Worm (Caenorhabditis elegans): ENCODE data around the gene tag-18.
A peak's percentile ranks its signal among the peaks of the same experiment; 100 is the strongest.

tag-18 gene

DNA sequence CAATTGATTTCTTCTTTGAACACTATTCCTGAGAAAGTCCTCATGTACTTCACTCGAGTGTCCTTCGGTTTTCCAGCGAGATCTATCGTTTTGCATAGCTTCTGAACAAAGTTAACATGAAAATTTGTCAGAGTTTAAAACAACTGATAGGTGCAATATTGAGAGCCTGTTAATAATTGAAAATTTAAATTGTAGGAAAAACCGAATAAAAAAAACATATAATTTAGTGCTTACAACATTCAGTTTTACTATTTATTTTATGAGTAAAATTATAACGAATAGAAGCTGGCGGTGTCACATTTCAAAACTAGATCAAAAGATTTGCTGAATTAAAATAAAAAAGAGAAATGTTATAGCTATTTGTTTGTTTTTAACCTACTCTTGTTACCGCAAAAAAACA, 40.7 kb downstream of the tag-18 start, which contains the start of gene C02F12.8:
Gene C02F12.8 (minus strand): TSS at position 101 of the 400 bp plus-strand sequence.
- TF ChIP-seq nhr-25 (tag; optimal IDR thresholded peaks at IDR 0.05) (no peak), ZK546.5 (tag; optimal IDR thresholded peaks at IDR 0.05) (no peak), nhr-10 (tag; optimal IDR thresholded peaks at IDR 0.05) (no peak), nhr-77 (tag; optimal IDR thresholded peaks at IDR 0.05) (no peak), ceh-16 (tag; optimal IDR thresholded peaks at IDR 0.05) (no peak), blmp-1 (tag; optimal IDR thresholded peaks at IDR 0.05; ENCODE audit: insufficient read depth) (no peak), mbf-1 (tag; optimal IDR thresholded peaks at IDR 0.05) (no peak), sma-3 (GFP tag; optimal IDR thresholded peaks at IDR 0.05) (no peak), dmd-4 (tag; optimal IDR thresholded peaks at IDR 0.05) (no peak), alr-1 (tag; optimal IDR thresholded peaks at IDR 0.05) (no peak), Y55F3AM.14 (GFP tag; optimal IDR thresholded peaks at IDR 0.05) (no peak)

DNA sequence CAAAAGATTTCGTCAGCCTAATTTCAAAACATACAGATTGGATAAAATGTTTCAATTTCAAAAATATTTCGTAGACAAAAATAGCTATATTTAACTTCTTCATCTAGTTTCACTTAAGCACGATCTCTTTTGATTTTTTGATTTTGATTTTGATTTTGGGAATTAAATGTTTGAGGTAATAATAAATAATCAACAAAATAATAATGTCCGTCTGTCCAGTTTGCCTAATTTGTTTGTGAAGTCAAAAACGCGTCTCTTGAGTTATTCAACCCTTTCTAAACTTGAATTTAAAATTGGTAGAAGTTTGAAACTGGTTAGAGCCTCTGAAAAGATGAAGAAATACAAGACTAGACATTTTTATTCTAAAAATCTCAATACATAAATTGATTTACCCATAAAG, 44.0 kb downstream of the tag-18 start:
- no peak for TF ChIP-seq lin-11 (tag; optimal IDR thresholded peaks at IDR 0.05)
- no peak for TF ChIP-seq ama-1 (optimal IDR thresholded peaks at IDR 0.05)
- no peak for TF ChIP-seq F13H6.1 (tag; optimal IDR thresholded peaks at IDR 0.05)
- TF ChIP-seq sem-4 (tag; optimal IDR thresholded peaks at IDR 0.05): no peak
- no peak for TF ChIP-seq nhr-21 (tag; optimal IDR thresholded peaks at IDR 0.05)
- no peak for TF ChIP-seq sma-9 (GFP tag; optimal IDR thresholded peaks at IDR 0.05)
- TF ChIP-seq sma-9 (tag; optimal IDR thresholded peaks at IDR 0.05): no peak
- no peak for TF ChIP-seq nhr-237 (tag; optimal IDR thresholded peaks at IDR 0.05)
- TF ChIP-seq nhr-77 (tag; optimal IDR thresholded peaks at IDR 0.05): no peak
- TF ChIP-seq zag-1 (tag; optimal IDR thresholded peaks at IDR 0.05): no peak
- TF ChIP-seq aly-2 (tag; optimal IDR thresholded peaks at IDR 0.05): no peak
- TF ChIP-seq R02D3.7 (tag; optimal IDR thresholded peaks at IDR 0.05): no peak
- no peak for TF ChIP-seq lin-13 (GFP tag; optimal IDR thresholded peaks at IDR 0.05)
- TF ChIP-seq dmd-4 (tag; optimal IDR thresholded peaks at IDR 0.05): no peak
- no peak for TF ChIP-seq mdl-1 (tag; optimal IDR thresholded peaks at IDR 0.05)
- TF ChIP-seq nhr-25 (tag; optimal IDR thresholded peaks at IDR 0.05): no peak
- TF ChIP-seq ZK546.5 (tag; optimal IDR thresholded peaks at IDR 0.05): no peak
- no peak for TF ChIP-seq sma-3 (GFP tag; optimal IDR thresholded peaks at IDR 0.05)

DNA sequence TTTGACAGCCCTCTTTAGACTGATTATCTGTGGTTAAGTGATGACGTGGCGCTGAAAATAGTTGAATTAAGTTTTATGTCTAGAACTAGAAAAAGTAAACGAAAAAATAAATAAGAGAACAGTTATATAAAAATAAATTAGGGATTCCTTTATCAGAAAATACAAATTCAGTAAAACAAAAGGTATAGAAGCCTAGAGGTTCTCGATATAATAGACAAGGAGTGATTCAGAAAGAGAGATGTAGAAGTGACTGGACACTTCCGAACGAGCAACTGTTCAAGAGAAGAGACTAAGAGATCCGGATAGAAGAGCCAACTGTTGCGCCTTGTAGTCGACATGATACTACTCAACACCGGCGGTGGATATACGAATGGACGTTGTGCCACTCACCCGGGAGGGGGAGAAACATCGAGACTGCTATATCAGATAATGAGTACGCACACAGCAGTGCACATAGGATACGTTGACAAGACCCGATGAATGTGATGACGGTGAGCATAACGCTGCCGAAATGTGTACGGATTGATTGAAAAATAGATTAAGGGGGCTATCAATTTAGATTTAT, 44.6 kb downstream of the tag-18 start, which contains the start of gene tag-278:
Gene tag-278 (minus strand): TSS at position 51 of the 565 bp plus-strand sequence.
- no peak for TF ChIP-seq zag-1 (tag; optimal IDR thresholded peaks at IDR 0.05)
- TF ChIP-seq nhr-6 (tag; optimal IDR thresholded peaks at IDR 0.05): no peak
- TF ChIP-seq blmp-1 (tag; optimal IDR thresholded peaks at IDR 0.05; ENCODE audit: insufficient read depth): no peak
- TF ChIP-seq nhr-237 (tag; optimal IDR thresholded peaks at IDR 0.05): no peak
- no peak for TF ChIP-seq nhr-77 (tag; optimal IDR thresholded peaks at IDR 0.05)
- TF ChIP-seq C34F6.9 (tag; optimal IDR thresholded peaks at IDR 0.05): peak; percentile 0
- TF ChIP-seq nhr-23 (tag; optimal IDR thresholded peaks at IDR 0.05): no peak
- TF ChIP-seq sma-9 (GFP tag; optimal IDR thresholded peaks at IDR 0.05): peak; percentile 13
- TF ChIP-seq sma-9 (tag; optimal IDR thresholded peaks at IDR 0.05): no peak
- TF ChIP-seq nhr-12 (tag; optimal IDR thresholded peaks at IDR 0.05): no peak
- no peak for TF ChIP-seq unc-39 (tag; optimal IDR thresholded peaks at IDR 0.05)
- TF ChIP-seq Y55F3AM.14 (GFP tag; optimal IDR thresholded peaks at IDR 0.05): no peak
- TF ChIP-seq peb-1 (tag; optimal IDR thresholded peaks at IDR 0.05): no peak
- TF ChIP-seq sem-4 (tag; optimal IDR thresholded peaks at IDR 0.05): no peak
- TF ChIP-seq R02D3.7 (tag; optimal IDR thresholded peaks at IDR 0.05): no peak
- no peak for TF ChIP-seq skn-1 (tag; optimal IDR thresholded peaks at IDR 0.05)
- peak; percentile 26 for TF ChIP-seq nhr-129 (tag; optimal IDR thresholded peaks at IDR 0.05)
- no peak for TF ChIP-seq unc-62 (GFP tag; optimal IDR thresholded peaks at IDR 0.05)
- TF ChIP-seq lsy-2 (tag; optimal IDR thresholded peaks at IDR 0.05): no peak
- TF ChIP-seq F13H6.1 (tag; optimal IDR thresholded peaks at IDR 0.05): peak; percentile 72
- no peak for TF ChIP-seq crh-2 (tag; optimal IDR thresholded peaks at IDR 0.05)
- no peak for TF ChIP-seq nhr-25 (tag; optimal IDR thresholded peaks at IDR 0.05)

DNA sequence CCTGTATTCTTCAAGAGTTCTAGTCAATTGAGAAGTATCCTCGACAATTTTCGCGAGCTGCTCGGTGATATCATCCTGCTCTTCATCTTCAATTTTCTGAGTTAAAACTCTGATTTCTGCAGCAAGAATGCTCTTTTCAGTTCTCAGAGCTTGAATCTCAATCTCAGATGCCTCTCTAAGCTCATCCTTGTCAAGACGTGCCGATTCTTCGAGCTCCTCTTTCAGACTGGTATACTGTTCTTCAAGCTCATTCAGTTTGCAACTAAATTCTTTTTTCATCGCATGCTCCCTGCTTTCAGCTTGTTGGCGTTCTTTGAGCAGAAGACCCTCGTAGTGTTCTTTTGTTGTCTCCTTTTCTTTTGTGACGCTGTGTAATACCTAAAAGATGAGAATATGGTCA, 47.4 kb downstream of the tag-18 start:
- TF ChIP-seq nhr-10 (tag; optimal IDR thresholded peaks at IDR 0.05): no peak
- no peak for TF ChIP-seq sma-3 (GFP tag; optimal IDR thresholded peaks at IDR 0.05)
- no peak for TF ChIP-seq ceh-82 (tag; optimal IDR thresholded peaks at IDR 0.05)
- TF ChIP-seq nhr-12 (tag; optimal IDR thresholded peaks at IDR 0.05): no peak
- no peak for TF ChIP-seq nhr-21 (tag; optimal IDR thresholded peaks at IDR 0.05)
- no peak for TF ChIP-seq ZK546.5 (tag; optimal IDR thresholded peaks at IDR 0.05)
- no peak for TF ChIP-seq C34F6.9 (tag; optimal IDR thresholded peaks at IDR 0.05)
- no peak for TF ChIP-seq nhr-23 (tag; optimal IDR thresholded peaks at IDR 0.05)

Measured in whole organism, L2 larva.